Fruit fly (Drosophila melanogaster) whole organism, embryonic: Measurements from ENCODE around the gene mei-P26.

Experiments
- Abd-B ChIP-seq: fragments of 200-800 bp; sonication (Bioruptor generic); optimal IDR thresholded peaks from 2 replicates; lab custom pipeline; 2018; ENCODE audit warnings: missing biosample characterization, mild to moderate bottlenecking, missing genetic modification characterization, moderate library complexity
- Aef1 ChIP-seq: fragments of 200-800 bp; sonication (Bioruptor generic); IDR thresholded peaks from 3 replicates; pipeline ENCODE4 v1.3.6; 2022; ENCODE audit warnings: missing biosample characterization, missing genetic modification characterization
- BtbVII ChIP-seq: fragments of 200-800 bp; sonication (Bioruptor generic); optimal IDR thresholded peaks from 3 replicates; lab custom pipeline; 2017; ENCODE audit warnings: missing biosample characterization, mild to moderate bottlenecking, missing genetic modification characterization
- CG10209 ChIP-seq: fragments of 200-800 bp; sonication (Bioruptor generic); optimal IDR thresholded peaks from 3 replicates; lab custom pipeline; 2017; ENCODE audit warnings: missing biosample characterization, mild to moderate bottlenecking, missing genetic modification characterization, missing genetic modification reagents
- CG10543 ChIP-seq: fragments of 200-800 bp; sonication (Bioruptor generic); optimal IDR thresholded peaks from 3 replicates; lab custom pipeline; 2017; ENCODE audit warnings: missing biosample characterization, mild to moderate bottlenecking, missing genetic modification characterization, moderate library complexity
- CG12219 ChIP-seq: fragments of 200-800 bp; sonication (Bioruptor generic); optimal IDR thresholded peaks from 3 replicates; lab custom pipeline; 2018; ENCODE audit warnings: missing biosample characterization, mild to moderate bottlenecking, missing genetic modification characterization
- CG13123 ChIP-seq: fragments of 200-800 bp; sonication (Bioruptor generic); optimal IDR thresholded peaks from 2 replicates; lab custom pipeline; 2016; ENCODE audit warnings: missing biosample characterization, missing genetic modification characterization
- CG13424 ChIP-seq: fragments of 200-800 bp; sonication (Bioruptor generic); optimal IDR thresholded peaks from 2 replicates; lab custom pipeline; 2019; ENCODE audit warnings: missing biosample characterization, mild to moderate bottlenecking, missing genetic modification characterization, moderate library complexity
- CG17186 ChIP-seq: fragments of 200-800 bp; sonication (Bioruptor generic); optimal IDR thresholded peaks from 3 replicates; lab custom pipeline; 2017; ENCODE audit warnings: missing biosample characterization, missing genetic modification reagents, missing genetic modification characterization
- CG18011 ChIP-seq: fragments of 200-800 bp; sonication (Bioruptor generic); optimal IDR thresholded peaks from 2 replicates; lab custom pipeline; 2017; ENCODE audit warnings: missing biosample characterization, missing genetic modification characterization, mild to moderate bottlenecking, moderate library complexity, missing genotype
- CG18262 ChIP-seq: fragments of 200-800 bp; optimal IDR thresholded peaks from 3 replicates; lab custom pipeline; 2019; ENCODE audit warnings: missing biosample characterization, mild to moderate bottlenecking, missing genetic modification characterization, moderate library complexity
- CG34224 ChIP-seq: fragments of 200-800 bp; sonication (Bioruptor generic); IDR thresholded peaks from 3 replicates; pipeline ENCODE4 v1.3.6; 2022; ENCODE audit warnings: missing biosample characterization, missing genetic modification characterization; ENCODE audit not compliant: partially characterized antibody
- CG4360 ChIP-seq: fragments of 200-800 bp; sonication (Bioruptor generic); IDR thresholded peaks from 2 replicates; pipeline ENCODE4 v1.3.6; 2022; ENCODE audit warnings: missing biosample characterization, missing genetic modification characterization
- CG43689 ChIP-seq: fragments of 200-800 bp; sonication (Bioruptor generic); IDR thresholded peaks from 2 replicates; pipeline ENCODE4 v1.3.6; 2022; ENCODE audit warnings: missing biosample characterization, missing genetic modification characterization
- CG5180 ChIP-seq: fragments of 200-800 bp; sonication (Bioruptor generic); optimal IDR thresholded peaks from 3 replicates; lab custom pipeline; 2017; ENCODE audit warnings: missing biosample characterization, missing genetic modification characterization, mild to moderate bottlenecking, moderate library complexity, missing genetic modification reagents
- CG7963 ChIP-seq: fragments of 200-800 bp; sonication (Bioruptor generic); IDR thresholded peaks from 3 replicates; pipeline ENCODE4 v1.3.6; 2022; ENCODE audit warnings: missing biosample characterization, missing genetic modification characterization; ENCODE audit not compliant: partially characterized antibody
- CG8281 ChIP-seq: fragments of 200-800 bp; sonication (Bioruptor generic); optimal IDR thresholded peaks from 2 replicates; lab custom pipeline; 2018; ENCODE audit warnings: missing biosample characterization, mild to moderate bottlenecking, missing genetic modification characterization, moderate library complexity
- ERR ChIP-seq: fragments of 200-800 bp; sonication (Bioruptor generic); optimal IDR thresholded peaks from 2 replicates; lab custom pipeline; 2016; ENCODE audit warnings: missing biosample characterization, missing genetic modification characterization
- Ets65A ChIP-seq: fragments of 200-800 bp; sonication (Bioruptor generic); peaks from one replicate; lab custom pipeline; 2016; ENCODE audit warnings: missing biosample characterization, missing genetic modification characterization
- Med ChIP-seq: fragments of 200-800 bp; sonication (Bioruptor generic); peaks from one replicate; lab custom pipeline; 2016; ENCODE audit warnings: missing biosample characterization, missing genetic modification characterization, mild to moderate bottlenecking, inconsistent platforms, moderate library complexity
- Oaz ChIP-seq: fragments of 200-800 bp; sonication (Bioruptor generic); IDR thresholded peaks from 2 replicates; pipeline ENCODE4 v1.3.6; 2022; ENCODE audit warnings: missing biosample characterization, missing genetic modification characterization
- Stat92E ChIP-seq, 3 experiments: fragments of >200 bp in 2 of 3; fragments of 200-800 bp in 1 of 3; sonication (Bioruptor generic) in 1 of 3; optimal IDR thresholded peaks; 2 replicates each; lab custom pipeline; 2017 to 2019; ENCODE audit warnings: missing biosample characterization in 3 of 3, missing genetic modification characterization in 3 of 3, mild to moderate bottlenecking in 1 of 3, moderate library complexity in 1 of 3
- abd-A ChIP-seq: fragments of 200-800 bp; sonication (Bioruptor generic); optimal IDR thresholded peaks from 3 replicates; lab custom pipeline; 2019; ENCODE audit warnings: missing biosample characterization, mild to moderate bottlenecking, missing genetic modification characterization, moderate library complexity
- bbx ChIP-seq: fragments of 200-800 bp; sonication (Bioruptor generic); IDR thresholded peaks from 2 replicates; pipeline ENCODE4 v1.3.6; 2022; ENCODE audit warnings: missing biosample characterization, missing genetic modification characterization; ENCODE audit not compliant: partially characterized antibody
- cg ChIP-seq: fragments of 200-800 bp; sonication (Bioruptor generic); optimal IDR thresholded peaks from 3 replicates; lab custom pipeline; 2019; ENCODE audit warnings: missing biosample characterization, mild to moderate bottlenecking, missing genetic modification characterization, moderate library complexity
- corto ChIP-seq: fragments of 200-800 bp; sonication (Bioruptor generic); optimal IDR thresholded peaks from 2 replicates; lab custom pipeline; 2016; ENCODE audit warnings: missing biosample characterization, mild to moderate bottlenecking, missing genetic modification characterization, moderate library complexity
- dm ChIP-seq: fragments of 200-800 bp; sonication (Bioruptor generic); optimal IDR thresholded peaks from 3 replicates; lab custom pipeline; 2016; ENCODE audit warnings: missing biosample characterization, missing genetic modification characterization
- fd64A ChIP-seq: fragments of 200-800 bp; sonication (Bioruptor generic); optimal IDR thresholded peaks from 3 replicates; lab custom pipeline; 2018; ENCODE audit warnings: missing biosample characterization, mild to moderate bottlenecking, missing genetic modification characterization
- gcm ChIP-seq: fragments of 200-800 bp; sonication (Bioruptor generic); optimal IDR thresholded peaks from 2 replicates; lab custom pipeline; 2019; ENCODE audit warnings: missing biosample characterization, mild to moderate bottlenecking, missing genetic modification characterization, moderate library complexity
- gem ChIP-seq: fragments of 200-800 bp; sonication (Bioruptor generic); optimal IDR thresholded peaks from 2 replicates; lab custom pipeline; 2019; ENCODE audit warnings: missing biosample characterization, mild to moderate bottlenecking, missing genetic modification characterization, moderate library complexity
- gsb-n ChIP-seq: fragments of 200-800 bp; sonication (Bioruptor generic); optimal IDR thresholded peaks from 3 replicates; lab custom pipeline; 2018; ENCODE audit warnings: missing biosample characterization, mild to moderate bottlenecking, missing genetic modification characterization
- kni ChIP-seq: fragments of 200-800 bp; sonication (Bioruptor generic); optimal IDR thresholded peaks from 3 replicates; lab custom pipeline; 2017; ENCODE audit warnings: mild to moderate bottlenecking, missing biosample characterization, missing genetic modification reagents, missing genetic modification characterization
- pros ChIP-seq: fragments of 200-800 bp; sonication (Bioruptor generic); optimal IDR thresholded peaks from 3 replicates; lab custom pipeline; 2019; ENCODE audit warnings: missing biosample characterization, mild to moderate bottlenecking, missing genetic modification characterization, moderate library complexity
- psq ChIP-seq: fragments of 200-800 bp; sonication (Bioruptor generic); optimal IDR thresholded peaks from 2 replicates; lab custom pipeline; 2017; ENCODE audit warnings: missing biosample characterization, missing genetic modification characterization
- sens ChIP-seq: fragments of 200-800 bp; sonication (Bioruptor generic); peaks from one replicate; lab custom pipeline; 2016; ENCODE audit warnings: missing biosample characterization, missing genetic modification characterization
- sens-2 ChIP-seq: fragments of 200-800 bp; sonication (Bioruptor generic); IDR thresholded peaks from 2 replicates; pipeline ENCODE4 v1.3.6; 2022; ENCODE audit warnings: missing biosample characterization, missing genetic modification characterization
- sisA ChIP-seq: fragments of 200-800 bp; sonication (Bioruptor generic); IDR thresholded peaks from 2 replicates; pipeline ENCODE4 v1.3.6; 2022; ENCODE audit warnings: missing biosample characterization, missing genetic modification characterization
- stc ChIP-seq: fragments of 200-800 bp; sonication (Bioruptor generic); IDR thresholded peaks from 2 replicates; pipeline ENCODE4 v1.3.6; 2022; ENCODE audit warnings: missing biosample characterization, missing genetic modification characterization
- wdn ChIP-seq: fragments of 200-800 bp; sonication (Bioruptor generic); IDR thresholded peaks from 2 replicates; pipeline ENCODE4 v1.3.6; 2022; ENCODE audit warnings: missing biosample characterization, missing genetic modification characterization

mei-P26 gene

DNA sequence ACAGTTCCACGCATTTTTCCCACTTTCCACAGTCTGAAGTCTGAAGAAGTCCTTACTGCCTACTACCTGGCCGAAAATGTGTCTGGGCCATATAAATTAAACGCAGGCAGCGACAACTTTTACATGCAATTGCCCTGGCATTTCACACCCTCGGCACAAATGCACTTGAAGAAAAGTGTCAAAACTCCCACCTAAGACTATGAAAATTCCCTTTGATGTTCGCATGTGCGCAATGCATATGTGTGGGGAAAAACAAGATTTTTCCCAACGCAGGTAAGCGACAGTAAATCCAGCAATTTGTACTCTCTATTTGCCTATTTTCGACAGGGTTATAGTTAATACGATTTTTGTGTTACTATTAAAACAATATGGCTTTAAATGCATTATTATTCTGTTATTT, 33.6 kb upstream of the mei-P26 start (continued):
- TF ChIP-seq CG7963 = no peak
- TF ChIP-seq gem (tag; lab: Kevin White, UChicago) = peak; percentile 9

dm6 chrX:9130243-9130642, 32.8 kb upstream of the mei-P26 start:
- peak; percentile 11 for TF ChIP-seq abd-A
- TF ChIP-seq Aef1 (GFP tag; lab: Robert Waterston, UW) = no peak
- no peak for TF ChIP-seq BtbVII
- TF ChIP-seq dm (GFP tag; lab: Kevin White, UChicago) = no peak
- TF ChIP-seq kni (GFP tag; lab: Kevin White, UChicago) = peak; percentile 11
- TF ChIP-seq sens-2 (GFP tag; lab: Robert Waterston, UW) = no peak
- TF ChIP-seq CG10209 (GFP tag; lab: Kevin White, UChicago) = no peak
- no peak for TF ChIP-seq CG43689 (GFP tag; lab: Robert Waterston, UW)
- TF ChIP-seq sisA (GFP tag; lab: Robert Waterston, UW) = no peak
- TF ChIP-seq CG5180 (GFP tag; lab: Kevin White, UChicago) = peak; percentile 53
- TF ChIP-seq psq (GFP tag; lab: Kevin White, UChicago) = no peak
- TF ChIP-seq gsb-n (tag; lab: Kevin White, UChicago) = peak; percentile 78
- TF ChIP-seq Oaz (GFP tag; lab: Robert Waterston, UW) = no peak
- no peak for TF ChIP-seq CG13424
- TF ChIP-seq CG4360 = no peak
- no peak for TF ChIP-seq bbx
- no peak for TF ChIP-seq CG13123 (GFP tag; lab: Kevin White, UChicago)
- TF ChIP-seq CG34224 = no peak
- TF ChIP-seq Ets65A (GFP tag; lab: Kevin White, UChicago) = no peak
- no peak for TF ChIP-seq ERR (GFP tag; lab: Kevin White, UChicago)
- no peak for TF ChIP-seq corto (GFP tag; lab: Kevin White, UChicago)
- TF ChIP-seq CG18262 (tag; lab: Kevin White, UChicago) = no peak
- peak; percentile 14 for TF ChIP-seq Med (GFP tag; lab: Kevin White, UChicago)
- no peak for TF ChIP-seq Abd-B (GFP tag; lab: Kevin White, UChicago)
- no peak for TF ChIP-seq fd64A (GFP tag; lab: Kevin White, UChicago)
- TF ChIP-seq CG17186 (GFP tag; lab: Kevin White, UChicago) = no peak
- no peak for TF ChIP-seq CG12219 (GFP tag; lab: Kevin White, UChicago)
- TF ChIP-seq wdn (GFP tag; lab: Robert Waterston, UW) = no peak
- TF ChIP-seq stc = no peak
- TF ChIP-seq sens = no peak
- no peak for TF ChIP-seq CG18011 (GFP tag; lab: Kevin White, UChicago)
- peak; percentile 91 for TF ChIP-seq pros (GFP tag; lab: Kevin White, UChicago)
- TF ChIP-seq gcm = no peak
- TF ChIP-seq CG8281 (tag; lab: Kevin White, UChicago) = peak; percentile 85

DNA sequence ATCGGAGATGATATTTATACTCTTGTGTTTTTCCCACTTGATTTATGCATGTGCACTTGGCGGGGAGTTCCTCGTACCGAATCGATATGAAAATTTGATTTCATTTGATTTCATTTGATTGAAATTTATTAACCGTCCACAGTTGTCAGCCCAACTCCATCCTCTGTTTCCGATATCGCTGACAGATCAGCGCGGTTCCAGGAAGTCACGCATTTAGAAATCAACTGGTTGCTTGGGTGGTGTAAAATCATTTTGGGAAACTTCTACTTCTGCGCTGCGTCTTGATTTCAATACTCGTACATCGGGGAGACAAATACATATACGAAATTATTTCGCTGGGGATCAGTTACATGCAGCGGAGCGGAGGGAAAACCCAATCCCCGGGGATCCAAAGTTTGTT, 31.5 kb upstream of the mei-P26 start:
- no peak for TF ChIP-seq CG10543 (GFP tag; lab: Kevin White, UChicago)
- TF ChIP-seq cg = peak; percentile 2
- TF ChIP-seq Stat92E (GFP tag; optimal IDR thresholded peaks at IDR 0.05; lab: Kevin White, UChicago) = peak in 1 of 3 experiments; percentile 91
- TF ChIP-seq, all 482 proteins: peak for 2
